Fruit fly (Drosophila melanogaster) whole organism, adult: ENCODE measurements around the gene CG31381.

Experiments
- CG11617 ChIP-seq: fragments of 200-800 bp; sonication (Bioruptor generic); optimal IDR thresholded peaks from 2 replicates; lab custom pipeline; 2017; ENCODE audit warnings: mild to moderate bottlenecking, missing biosample characterization, missing genetic modification reagents, missing genetic modification characterization
- CG1620 ChIP-seq: fragments of 200-800 bp; sonication (Bioruptor generic); optimal IDR thresholded peaks from 2 replicates; lab custom pipeline; 2016; ENCODE audit warnings: missing biosample characterization, missing genetic modification characterization
- CG5204 ChIP-seq: fragments of 200-800 bp; sonication (Bioruptor generic); optimal IDR thresholded peaks from 2 replicates; lab custom pipeline; 2016; ENCODE audit warnings: missing biosample characterization, missing genetic modification characterization
- CG7045 ChIP-seq: fragments of 200-800 bp; sonication (Bioruptor generic); optimal IDR thresholded peaks from 2 replicates; lab custom pipeline; 2017; ENCODE audit warnings: missing biosample characterization, mild to moderate bottlenecking, missing genetic modification characterization
- Clk ChIP-seq: fragments of 200-800 bp; sonication (Bioruptor generic); optimal IDR thresholded peaks from 2 replicates; lab custom pipeline; 2017; ENCODE audit warnings: missing biosample characterization, missing genetic modification characterization
- Crg-1 ChIP-seq: fragments of 200-800 bp; sonication (Bioruptor generic); optimal IDR thresholded peaks from 2 replicates; lab custom pipeline; 2016; ENCODE audit warnings: missing biosample characterization, missing genetic modification characterization
- bab1 ChIP-seq: fragments of 200-800 bp; sonication (Bioruptor generic); optimal IDR thresholded peaks from 3 replicates; lab custom pipeline; 2019; ENCODE audit warnings: missing biosample characterization, mild to moderate bottlenecking, missing genetic modification characterization, moderate library complexity
- cnc ChIP-seq, 2 experiments: fragments of >200 bp; optimal IDR thresholded peaks; 2 replicates each; lab custom pipeline; 2017
- kay ChIP-seq: fragments of 200-800 bp; sonication (Bioruptor generic); peaks from one replicate; lab custom pipeline; 2016; ENCODE audit warnings: missing biosample characterization, missing genetic modification characterization, borderline replicate concordance
- tj ChIP-seq: fragments of 200-800 bp; sonication (Bioruptor generic); optimal IDR thresholded peaks from 3 replicates; lab custom pipeline; 2017; ENCODE audit warnings: missing biosample characterization, mild to moderate bottlenecking, missing genetic modification characterization, moderate library complexity
- toe ChIP-seq: fragments of 200-800 bp; sonication (Bioruptor generic); optimal IDR thresholded peaks from 2 replicates; lab custom pipeline; 2016; ENCODE audit warnings: missing biosample characterization, missing genetic modification characterization

DNA sequence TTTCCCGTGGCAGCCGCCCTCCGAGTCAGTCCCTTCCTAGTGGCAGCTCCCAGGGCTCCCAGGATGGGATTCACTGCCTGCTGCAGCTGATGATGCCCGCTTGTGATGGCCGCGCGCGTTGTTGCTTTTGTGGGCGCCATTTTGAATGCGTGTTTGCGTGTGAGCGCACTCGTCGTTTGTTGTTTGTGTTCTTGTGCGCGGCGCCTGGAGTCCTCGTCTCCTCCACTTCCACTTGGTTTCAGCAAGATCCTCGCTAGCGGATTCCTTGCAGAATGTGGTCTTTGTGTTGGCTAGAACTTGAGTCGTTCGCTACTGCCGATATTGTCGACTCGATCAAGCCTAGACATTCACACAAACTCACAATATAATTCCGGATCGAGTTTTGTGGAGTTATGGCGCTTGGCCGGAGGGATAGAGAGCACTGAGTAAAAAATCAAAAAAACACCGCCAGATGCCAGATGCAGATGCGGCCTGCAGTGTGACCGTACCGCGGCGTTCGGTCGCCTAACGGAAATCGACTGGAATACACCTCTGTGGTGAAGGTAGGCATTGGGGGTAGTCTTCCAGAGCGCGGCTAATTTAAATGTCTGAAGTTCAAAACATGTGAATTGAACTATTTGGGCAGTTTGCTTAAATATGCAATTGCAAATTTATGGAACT lies 6.3 kb upstream of the CG31381 start, which contains the start of gene CycB3:
- TF ChIP-seq kay (no peak), cnc (optimal IDR thresholded peaks at IDR 0.05; lab: Kevin White, UChicago) (no peak), CG1620 (GFP tag; lab: Kevin White, UChicago) (no peak), CG11617 (GFP tag; lab: Kevin White, UChicago) (no peak), bab1 (GFP tag; lab: Kevin White, UChicago) (peak; percentile 57), Clk (GFP tag; lab: Kevin White, UChicago) (no peak), Crg-1 (GFP tag; lab: Kevin White, UChicago) (no peak), tj (GFP tag; lab: Kevin White, UChicago) (no peak), toe (no peak), CG5204 (GFP tag; lab: Kevin White, UChicago) (no peak), CG7045 (GFP tag; lab: Kevin White, UChicago) (no peak)
